Worm (Caenorhabditis elegans) whole organism, young adult: ENCODE data around the gene srbc-13.

Experiments
- B0035.1 ChIP-seq: sonication (generic microtip); optimal IDR thresholded peaks from 2 replicates; lab custom pipeline; 2016; ENCODE audit warnings: missing genetic modification characterization, mild to moderate bottlenecking, missing compliant biosample characterization, missing genotype, missing genetic modification reagents
- F22D6.2 ChIP-seq: sonication (generic microtip); optimal IDR thresholded peaks from 2 replicates; lab custom pipeline; 2016; ENCODE audit warnings: mild to moderate bottlenecking, missing genetic modification characterization, missing compliant biosample characterization
- F33H1.4 ChIP-seq: fragments of 200-800 bp; sonication (Bioruptor generic); IDR thresholded peaks from 2 replicates; pipeline ENCODE4 v1.3.6; 2022; ENCODE audit warnings: missing genetic modification reagents, missing genetic modification characterization, missing compliant biosample characterization
- F39B2.1 ChIP-seq: fragments of 200-800 bp; sonication (Bioruptor generic); IDR thresholded peaks from 2 replicates; pipeline ENCODE4 v1.3.6; 2022; ENCODE audit warnings: missing genetic modification reagents, missing genetic modification characterization, missing compliant biosample characterization
- F55B11.4 ChIP-seq: sonication (generic microtip); optimal IDR thresholded peaks from 2 replicates; lab custom pipeline; 2016; ENCODE audit warnings: missing compliant biosample characterization, missing genetic modification characterization, borderline replicate concordance; ENCODE audit not compliant: insufficient read depth
- K11D2.4 ChIP-seq: fragments of 200-800 bp; sonication (Bioruptor generic); IDR thresholded peaks from 2 replicates; pipeline ENCODE4 v1.3.6; 2022; ENCODE audit warnings: missing genetic modification reagents, missing genetic modification characterization, missing compliant biosample characterization
- T26A5.8 ChIP-seq: sonication (generic microtip); optimal IDR thresholded peaks from 2 replicates; lab custom pipeline; 2016; ENCODE audit warnings: missing genetic modification characterization, missing compliant biosample characterization
- Y79H2A.3 ChIP-seq: fragments of 200-800 bp; sonication (Bioruptor generic); conservative IDR thresholded peaks from 2 replicates; pipeline ENCODE4 v1.3.6; 2022; ENCODE audit warnings: missing genetic modification reagents, missing genetic modification characterization, missing compliant biosample characterization
- Y95B8A.8 ChIP-seq: fragments of 200-800 bp; sonication (Bioruptor generic); IDR thresholded peaks from 2 replicates; pipeline ENCODE4 v1.3.6; 2022; ENCODE audit warnings: missing genetic modification reagents, missing genetic modification characterization, missing compliant biosample characterization
- ama-1 ChIP-seq, 3 experiments: fragments of 150-350 bp in 1 of 3; sonication (generic microtip) in 2 of 3; optimal IDR thresholded peaks; 2 replicates each; lab custom pipeline; 2014 to 2018; ENCODE audit warnings: missing biosample characterization in 2 of 3, missing genetic modification characterization in 2 of 3, missing genetic modification reagents in 2 of 3
- aptf-2 ChIP-seq: fragments of 200-800 bp; sonication (Bioruptor generic); conservative IDR thresholded peaks from 2 replicates; pipeline ENCODE4 v1.3.6; 2022; ENCODE audit warnings: missing genetic modification reagents, missing genetic modification characterization, missing compliant biosample characterization
- aptf-3 ChIP-seq: fragments of 200-800 bp; sonication (Bioruptor generic); IDR thresholded peaks from 2 replicates; pipeline ENCODE4 v1.3.6; 2022; ENCODE audit warnings: missing genetic modification characterization, missing compliant biosample characterization
- atf-7 ChIP-seq: sonication (generic microtip); optimal IDR thresholded peaks from 2 replicates; lab custom pipeline; 2017; ENCODE audit warnings: mild to moderate bottlenecking, missing genetic modification characterization, missing compliant biosample characterization
- attf-5 ChIP-seq: fragments of 200-800 bp; sonication (Bioruptor generic); optimal IDR thresholded peaks from 2 replicates; lab custom pipeline; 2018; ENCODE audit warnings: mild to moderate bottlenecking, missing genetic modification characterization, missing compliant biosample characterization
- bed-1 ChIP-seq: fragments of 200-800 bp; sonication (Bioruptor generic); IDR thresholded peaks from 2 replicates; pipeline ENCODE4 v1.3.6; 2022; ENCODE audit warnings: missing genetic modification reagents, missing genetic modification characterization, missing compliant biosample characterization
- ceh-27 ChIP-seq: fragments of 200-800 bp; sonication (Bioruptor generic); optimal IDR thresholded peaks from 2 replicates; lab custom pipeline; 2018; ENCODE audit warnings: mild to moderate bottlenecking, missing genetic modification characterization, moderate library complexity, missing compliant biosample characterization
- ceh-40 ChIP-seq: fragments of 200-800 bp; sonication (Bioruptor generic); IDR thresholded peaks from 2 replicates; pipeline ENCODE4 v1.3.6; 2022; ENCODE audit warnings: missing genetic modification characterization, missing compliant biosample characterization
- ceh-79 ChIP-seq: sonication (generic microtip); optimal IDR thresholded peaks from 2 replicates; lab custom pipeline; 2017; ENCODE audit warnings: mild to moderate bottlenecking, missing genetic modification characterization, missing compliant biosample characterization
- chd-7 ChIP-seq: sonication (generic microtip); optimal IDR thresholded peaks from 2 replicates; lab custom pipeline; 2016; ENCODE audit warnings: mild to moderate bottlenecking, missing genetic modification characterization, moderate library complexity, missing compliant biosample characterization
- die-1 ChIP-seq: sonication (generic microtip); optimal IDR thresholded peaks from 2 replicates; lab custom pipeline; 2016; ENCODE audit warnings: missing genotype, mild to moderate bottlenecking, missing genetic modification characterization, missing compliant biosample characterization
- dox-1 ChIP-seq: fragments of 200-800 bp; sonication (Bioruptor generic); IDR thresholded peaks from 2 replicates; pipeline ENCODE4 v1.3.6; 2022; ENCODE audit warnings: missing genetic modification reagents, missing genetic modification characterization, missing compliant biosample characterization
- dpff-1 ChIP-seq: sonication (generic microtip); optimal IDR thresholded peaks from 2 replicates; lab custom pipeline; 2017; ENCODE audit warnings: mild to moderate bottlenecking, missing genetic modification characterization, missing compliant biosample characterization
- ekl-4 ChIP-seq: fragments of 200-800 bp; sonication (Bioruptor generic); IDR thresholded peaks from 2 replicates; pipeline ENCODE4 v1.3.6; 2022; ENCODE audit warnings: missing genetic modification reagents, missing genetic modification characterization, missing compliant biosample characterization
- fkh-3 ChIP-seq: sonication (generic microtip); optimal IDR thresholded peaks from 2 replicates; lab custom pipeline; 2016; ENCODE audit warnings: mild to moderate bottlenecking, missing genetic modification characterization, missing compliant biosample characterization
- hmg-20 ChIP-seq: fragments of 200-800 bp; sonication (Bioruptor generic); IDR thresholded peaks from 2 replicates; pipeline ENCODE4 v1.3.6; 2022; ENCODE audit warnings: missing genetic modification reagents, missing genetic modification characterization, missing compliant biosample characterization
- hsf-1 ChIP-seq: fragments of 200-800 bp; sonication (Bioruptor generic); IDR thresholded peaks from 2 replicates; pipeline ENCODE4 v1.3.6; 2022; ENCODE audit warnings: missing genetic modification reagents, missing genetic modification characterization, missing compliant biosample characterization
- lin-26 ChIP-seq: fragments of 200-800 bp; sonication (Bioruptor generic); IDR thresholded peaks from 2 replicates; pipeline ENCODE4 v1.3.6; 2022; ENCODE audit warnings: missing genetic modification reagents, missing genetic modification characterization, missing compliant biosample characterization
- lin-35 ChIP-seq, 3 experiments: fragments of 150-350 bp in 2 of 3; sonication (generic microtip) in 1 of 3; optimal IDR thresholded peaks; 2 replicates each; lab custom pipeline; 2014 to 2018; ENCODE audit warnings: missing biosample characterization in 3 of 3, missing genetic modification characterization in 3 of 3, missing genetic modification reagents in 3 of 3
- lin-54 ChIP-seq: fragments of 200-800 bp; sonication (Bioruptor generic); optimal IDR thresholded peaks from 2 replicates; lab custom pipeline; 2018; ENCODE audit warnings: mild to moderate bottlenecking, missing genetic modification characterization, missing compliant biosample characterization
- lsy-27 ChIP-seq: sonication (generic microtip); optimal IDR thresholded peaks from 2 replicates; lab custom pipeline; 2017; ENCODE audit warnings: missing genetic modification characterization, mild to moderate bottlenecking, missing compliant biosample characterization, antibody characterized with exemption, missing genotype, borderline replicate concordance; ENCODE audit not compliant: insufficient read depth
- madf-6 ChIP-seq: fragments of 200-800 bp; sonication (Bioruptor generic); IDR thresholded peaks from 2 replicates; pipeline ENCODE4 v1.3.6; 2022; ENCODE audit warnings: missing genetic modification reagents, missing genetic modification characterization, missing compliant biosample characterization
- madf-8 ChIP-seq: fragments of 200-800 bp; sonication (Bioruptor generic); conservative IDR thresholded peaks from 2 replicates; pipeline ENCODE4 v1.3.6; 2022; ENCODE audit warnings: missing genetic modification reagents, missing genetic modification characterization, missing compliant biosample characterization
- mcd-1 ChIP-seq: fragments of 200-800 bp; sonication (Bioruptor generic); IDR thresholded peaks from 2 replicates; pipeline ENCODE4 v1.3.6; 2022; ENCODE audit warnings: missing genetic modification reagents, missing genetic modification characterization, missing compliant biosample characterization
- mxl-1 ChIP-seq: sonication (generic microtip); optimal IDR thresholded peaks from 2 replicates; lab custom pipeline; 2016; ENCODE audit warnings: missing genetic modification characterization, missing compliant biosample characterization
- nfya-1 ChIP-seq: sonication (generic microtip); optimal IDR thresholded peaks from 2 replicates; lab custom pipeline; 2017; ENCODE audit warnings: antibody characterized with exemption, missing compliant biosample characterization, missing genetic modification characterization, borderline replicate concordance; ENCODE audit not compliant: insufficient read depth
- nfya-2 ChIP-seq: fragments of 200-800 bp; sonication (Bioruptor generic); IDR thresholded peaks from 2 replicates; pipeline ENCODE4 v1.3.6; 2022; ENCODE audit warnings: missing genetic modification reagents, missing genetic modification characterization, missing compliant biosample characterization
- nfyb-1 ChIP-seq: fragments of 200-800 bp; sonication (Bioruptor generic); IDR thresholded peaks from 2 replicates; pipeline ENCODE4 v1.3.6; 2022; ENCODE audit warnings: missing genetic modification reagents, missing genetic modification characterization, missing compliant biosample characterization
- nhr-27 ChIP-seq: fragments of 200-800 bp; sonication (Bioruptor generic); optimal IDR thresholded peaks from 2 replicates; lab custom pipeline; 2018; ENCODE audit warnings: mild to moderate bottlenecking, missing genetic modification characterization, moderate library complexity, missing compliant biosample characterization
- nhr-80 ChIP-seq: sonication (generic microtip); optimal IDR thresholded peaks from 2 replicates; lab custom pipeline; 2016; ENCODE audit warnings: missing genetic modification characterization, missing compliant biosample characterization
- nhr-90 ChIP-seq: sonication (generic microtip); optimal IDR thresholded peaks from 2 replicates; lab custom pipeline; 2016; ENCODE audit warnings: missing genotype, mild to moderate bottlenecking, missing genetic modification characterization, missing compliant biosample characterization
- pha-4 ChIP-seq: fragments of 150-350 bp; sonication (generic microtip); optimal IDR thresholded peaks from 2 replicates; lab custom pipeline; 2014; ENCODE audit warnings: missing biosample characterization, missing genetic modification reagents, missing genetic modification characterization
- repo-1 ChIP-seq: sonication (generic microtip); optimal IDR thresholded peaks from 2 replicates; lab custom pipeline; 2017; ENCODE audit warnings: mild to moderate bottlenecking, missing genetic modification characterization, missing compliant biosample characterization
- somi-1 ChIP-seq: fragments of 200-800 bp; sonication (Bioruptor generic); optimal IDR thresholded peaks from 2 replicates; lab custom pipeline; 2018; ENCODE audit warnings: mild to moderate bottlenecking, missing genetic modification characterization, missing compliant biosample characterization
- tlf-1 ChIP-seq: fragments of 200-800 bp; sonication (Bioruptor generic); optimal IDR thresholded peaks from 2 replicates; lab custom pipeline; 2018; ENCODE audit warnings: mild to moderate bottlenecking, missing genetic modification characterization, missing compliant biosample characterization
- unc-130 ChIP-seq: sonication (generic microtip); optimal IDR thresholded peaks from 2 replicates; lab custom pipeline; 2016; ENCODE audit warnings: missing genetic modification reagents, missing genetic modification characterization, missing compliant biosample characterization
- zim-3 ChIP-seq: sonication (generic microtip); optimal IDR thresholded peaks from 2 replicates; lab custom pipeline; 2017; ENCODE audit warnings: mild to moderate bottlenecking, missing genetic modification characterization, moderate library complexity, missing compliant biosample characterization
- ztf-18 ChIP-seq: sonication (generic microtip); optimal IDR thresholded peaks from 2 replicates; lab custom pipeline; 2016; ENCODE audit warnings: missing genotype, mild to moderate bottlenecking, missing genetic modification characterization, missing compliant biosample characterization
- ztf-25 ChIP-seq: fragments of 200-800 bp; sonication (Bioruptor generic); IDR thresholded peaks from 2 replicates; pipeline ENCODE4 v1.3.6; 2022; ENCODE audit warnings: missing genetic modification reagents, missing genetic modification characterization, missing compliant biosample characterization
- ztf-26 ChIP-seq: sonication (generic microtip); optimal IDR thresholded peaks from 2 replicates; lab custom pipeline; 2017; ENCODE audit warnings: missing genetic modification characterization, missing compliant biosample characterization

The srbc-13 gene

DNA sequence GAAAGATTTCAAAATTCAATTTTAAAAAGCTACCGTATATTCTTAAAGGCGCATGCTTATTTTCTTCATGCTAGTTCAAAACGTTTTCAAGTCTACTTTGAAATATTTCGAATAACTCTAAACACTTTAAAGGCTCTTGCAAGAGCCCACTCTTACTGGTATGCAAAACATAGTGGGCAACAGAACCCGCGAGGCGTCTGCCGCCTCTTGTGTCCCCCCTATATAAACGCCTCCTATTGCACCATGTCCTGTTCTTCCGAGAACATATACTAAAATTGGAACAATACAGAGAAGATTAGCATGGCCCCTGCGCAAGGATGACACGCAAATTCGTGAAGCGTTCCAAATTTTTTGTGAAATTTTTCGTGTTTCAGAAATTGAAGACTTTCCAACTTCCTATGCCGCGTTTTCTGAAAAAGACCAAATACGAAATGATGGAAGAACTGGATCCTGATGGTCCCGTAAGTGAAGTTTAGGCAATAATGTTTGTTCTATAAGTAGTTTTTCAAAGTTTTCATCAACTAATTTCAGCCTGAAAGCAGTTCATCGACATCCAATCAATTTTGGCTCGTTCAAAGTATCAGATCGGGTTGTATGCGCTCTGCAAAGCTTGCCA lies 11.3 kb downstream of the srbc-13 start (continued):
- TF ChIP-seq lsy-27 (tag; lab: Kevin White, UChicago) (no peak), tlf-1 (no peak), dox-1 (GFP tag; lab: Robert Waterston, UW) (peak; percentile 60), nfya-2 (no peak), mxl-1 (tag; lab: Kevin White, UChicago) (peak; percentile 32), unc-130 (no peak), ztf-25 (no peak), ceh-27 (no peak), zim-3 (tag; lab: Kevin White, UChicago) (no peak), hmg-20 (GFP tag; lab: Robert Waterston, UW) (0 out of 2 replicates have a peak, but pooled peaks have one; percentile 67), K11D2.4 (GFP tag; lab: Robert Waterston, UW) (no peak), atf-7 (tag; lab: Kevin White, UChicago) (no peak), madf-8 (GFP tag; lab: Robert Waterston, UW) (peak; percentile 54), chd-7 (tag; lab: Kevin White, UChicago) (no peak), somi-1 (no peak), attf-5 (GFP tag; lab: Kevin White, UChicago) (no peak), F55B11.4 (tag; lab: Kevin White, UChicago) (no peak), ekl-4 (GFP tag; lab: Robert Waterston, UW) (peak; percentile 38; the same call in 1 of the 2 replicates), F39B2.1 (GFP tag; lab: Robert Waterston, UW) (no peak), hsf-1 (peak; percentile 66; the same call in 1 of the 2 replicates), B0035.1 (tag; lab: Kevin White, UChicago) (no peak), lin-26 (GFP tag; lab: Robert Waterston, UW) (peak; percentile 83), lin-54 (GFP tag; lab: Kevin White, UChicago) (no peak), F33H1.4 (0 out of 2 replicates have a peak, but pooled peaks have one; percentile 17), ztf-26 (tag; lab: Kevin White, UChicago) (no peak), dpff-1 (no peak), Y95B8A.8 (GFP tag; lab: Robert Waterston, UW) (no peak), nhr-80 (no peak), Y79H2A.3 (GFP tag; lab: Robert Waterston, UW) (no peak), pha-4 (tag; lab: Kevin White, UChicago) (no peak), nhr-90 (tag; lab: Kevin White, UChicago) (no peak), bed-1 (no peak), nfyb-1 (no peak), madf-6 (GFP tag; lab: Robert Waterston, UW) (peak; percentile 81), nhr-27 (tag; lab: Kevin White, UChicago) (no peak), aptf-3 (GFP tag; lab: Robert Waterston, UW) (no peak), ama-1 (optimal IDR thresholded peaks at IDR 0.05; lab: Kevin White, UChicago) (no peak), ama-1 (GFP tag; optimal IDR thresholded peaks at IDR 0.05; lab: Kevin White, UChicago) (no peak), die-1 (tag; lab: Kevin White, UChicago) (no peak), repo-1 (tag; lab: Kevin White, UChicago) (no peak), mcd-1 (GFP tag; lab: Robert Waterston, UW) (peak; percentile 69), ceh-79 (tag; lab: Kevin White, UChicago) (no peak), aptf-2 (GFP tag; lab: Robert Waterston, UW) (no peak), lin-35 (GFP tag; optimal IDR thresholded peaks at IDR 0.05; lab: Kevin White, UChicago) (no peak), fkh-3 (tag; lab: Kevin White, UChicago) (no peak), F22D6.2 (no peak), T26A5.8 (tag; lab: Kevin White, UChicago) (no peak), nfya-1 (tag; lab: Kevin White, UChicago) (no peak), ceh-40 (GFP tag; lab: Robert Waterston, UW) (no peak), ztf-18 (peak; percentile 11)
